Fruit fly (Drosophila melanogaster) whole organism, pupa: ENCODE results near the gene Pino.
A peak's percentile ranks its signal among the peaks of the same experiment; 100 is the strongest.

Experiments
- CG10348 ChIP-seq: fragments of 200-800 bp; sonication (Bioruptor generic); IDR thresholded peaks from 2 replicates; pipeline ENCODE4 v1.3.6; 2022; ENCODE audit warnings: missing biosample characterization, missing genetic modification characterization
- CG12605 ChIP-seq: fragments of 200-800 bp; sonication (Bioruptor generic); IDR thresholded peaks from 2 replicates; pipeline ENCODE4 v1.3.6; 2022; ENCODE audit warnings: missing biosample characterization, missing genetic modification characterization
- CG14655 ChIP-seq: fragments of 200-800 bp; sonication (Bioruptor generic); optimal IDR thresholded peaks from 3 replicates; lab custom pipeline; 2017; ENCODE audit warnings: mild to moderate bottlenecking, missing biosample characterization, missing genetic modification reagents, missing genetic modification characterization
- CG15710 ChIP-seq: fragments of 200-800 bp; sonication (Bioruptor generic); optimal IDR thresholded peaks from 2 replicates; lab custom pipeline; 2018; ENCODE audit warnings: missing biosample characterization, mild to moderate bottlenecking, missing genetic modification characterization, moderate library complexity
- CG17806 ChIP-seq: fragments of 200-800 bp; sonication (Bioruptor generic); optimal IDR thresholded peaks from 2 replicates; lab custom pipeline; 2018; ENCODE audit warnings: missing biosample characterization, mild to moderate bottlenecking, missing genetic modification characterization, moderate library complexity
- CG32121 ChIP-seq: fragments of 200-800 bp; sonication (Bioruptor generic); IDR thresholded peaks from 2 replicates; pipeline ENCODE4 v1.3.6; 2022; ENCODE audit warnings: missing biosample characterization, missing genetic modification characterization
- CG34367 ChIP-seq: fragments of 200-800 bp; sonication (Bioruptor generic); optimal IDR thresholded peaks from 2 replicates; lab custom pipeline; 2018; ENCODE audit warnings: missing biosample characterization, mild to moderate bottlenecking, missing genetic modification characterization
- CG8159 ChIP-seq: fragments of 200-800 bp; sonication (Bioruptor generic); optimal IDR thresholded peaks from 3 replicates; lab custom pipeline; 2018; ENCODE audit warnings: missing biosample characterization, mild to moderate bottlenecking, missing genetic modification characterization, moderate library complexity
- D1 ChIP-seq: fragments of 200-800 bp; sonication (Bioruptor generic); optimal IDR thresholded peaks from 2 replicates; lab custom pipeline; 2018; ENCODE audit warnings: missing biosample characterization, mild to moderate bottlenecking, missing genetic modification characterization, moderate library complexity
- EcR ChIP-seq: fragments of 200-800 bp; sonication (Bioruptor generic); optimal IDR thresholded peaks from 3 replicates; lab custom pipeline; 2019; ENCODE audit warnings: missing biosample characterization, missing genetic modification characterization, mild to moderate bottlenecking, moderate library complexity, missing genetic modification reagents
- Ets98B ChIP-seq: fragments of 200-800 bp; sonication (Bioruptor generic); IDR thresholded peaks from 2 replicates; pipeline ENCODE4 v1.3.6; 2022; ENCODE audit warnings: missing biosample characterization, missing genetic modification characterization
- Pif1A ChIP-seq: fragments of 200-800 bp; sonication (Bioruptor generic); optimal IDR thresholded peaks from 3 replicates; lab custom pipeline; 2016; ENCODE audit warnings: missing biosample characterization, missing genetic modification characterization
- Pif1B ChIP-seq: fragments of 200-800 bp; sonication (Bioruptor generic); optimal IDR thresholded peaks from 3 replicates; lab custom pipeline; 2016; ENCODE audit warnings: missing biosample characterization, missing genetic modification characterization
- gl ChIP-seq: fragments of 200-800 bp; sonication (Bioruptor generic); optimal IDR thresholded peaks from 2 replicates; lab custom pipeline; 2018; ENCODE audit warnings: missing biosample characterization, mild to moderate bottlenecking, missing genetic modification characterization

DNA sequence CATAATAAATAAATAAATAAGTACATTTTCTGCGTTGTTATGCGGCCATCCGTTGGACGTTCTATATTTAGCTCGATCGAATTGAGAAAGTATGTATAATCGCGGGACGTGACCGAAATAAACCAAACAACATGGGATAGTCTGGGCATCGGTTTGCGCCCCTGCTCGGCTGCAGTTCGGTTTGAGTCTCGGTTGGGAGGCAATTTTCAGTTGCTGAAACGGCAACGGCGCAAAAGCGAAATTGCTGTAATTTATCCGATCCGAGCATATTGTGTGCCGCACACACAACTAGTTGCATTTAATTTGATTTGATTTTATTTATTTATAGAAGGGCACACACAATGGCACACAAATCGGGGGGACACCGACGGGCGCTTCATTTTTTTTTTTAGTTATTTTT, 10.6 kb downstream of the Pino start:
- TF ChIP-seq CG12605 (GFP tag; lab: Robert Waterston, UW) (0 out of 2 replicates have a peak, but pooled peaks have one; percentile 11), CG10348 (GFP tag; lab: Robert Waterston, UW) (no peak), EcR (GFP tag; lab: Kevin White, UChicago) (no peak), D1 (tag; lab: Kevin White, UChicago) (no peak), CG32121 (peak; percentile 44; the same call in 1 of the 2 replicates), CG14655 (GFP tag; lab: Kevin White, UChicago) (peak; percentile 57), CG15710 (tag; lab: Kevin White, UChicago) (no peak), Pif1B (GFP tag; lab: Kevin White, UChicago) (no peak), gl (tag; lab: Kevin White, UChicago) (no peak), CG17806 (no peak), CG34367 (tag; lab: Kevin White, UChicago) (no peak), CG8159 (tag; lab: Kevin White, UChicago) (no peak), Ets98B (GFP tag; lab: Robert Waterston, UW) (no peak), Pif1A (GFP tag; lab: Kevin White, UChicago) (no peak)
